Worm (Caenorhabditis elegans) whole organism, early embryonic: ENCODE data around the gene F25B4.7.
A peak's percentile ranks its signal among the peaks of the same experiment; 100 is the strongest.
"Not testable (repeated sequence)": the region's sequence is repeated elsewhere in the genome, so short reads cannot be mapped to it uniquely, and the experiment has no call there.

Source experiments
- B0310.2 ChIP-seq: sonication (generic microtip); optimal IDR thresholded peaks from 2 replicates; lab custom pipeline; 2016; ENCODE audit warnings: mild to moderate bottlenecking, missing genetic modification characterization, missing compliant biosample characterization
- F13C5.2 ChIP-seq: sonication (generic microtip); optimal IDR thresholded peaks from 2 replicates; lab custom pipeline; 2017; ENCODE audit warnings: mild to moderate bottlenecking, missing genetic modification characterization, inconsistent platforms, missing compliant biosample characterization
- aly-1 ChIP-seq: sonication (generic microtip); optimal IDR thresholded peaks from 2 replicates; lab custom pipeline; 2016; ENCODE audit warnings: missing genetic modification characterization, missing compliant biosample characterization
- ama-1 ChIP-seq: fragments of 150-350 bp; optimal IDR thresholded peaks from 2 replicates; lab custom pipeline; 2014
- ceh-13 ChIP-seq: fragments of 200-800 bp; sonication (Bioruptor generic); optimal IDR thresholded peaks from 2 replicates; lab custom pipeline; 2018; ENCODE audit warnings: mild to moderate bottlenecking, missing genetic modification characterization, missing compliant biosample characterization
- ceh-36 ChIP-seq: sonication (generic microtip); optimal IDR thresholded peaks from 2 replicates; lab custom pipeline; 2016; ENCODE audit warnings: missing genetic modification characterization, inconsistent platforms, missing compliant biosample characterization
- ets-7 ChIP-seq: sonication (generic microtip); optimal IDR thresholded peaks from 2 replicates; lab custom pipeline; 2016; ENCODE audit warnings: missing genotype, missing genetic modification characterization, missing compliant biosample characterization
- flt-1 ChIP-seq: fragments of 200-800 bp; sonication (Bioruptor generic); IDR thresholded peaks from 2 replicates; pipeline ENCODE4 v1.3.6; 2022; ENCODE audit warnings: missing genetic modification characterization, missing compliant biosample characterization
- hmbx-1 ChIP-seq: sonication (generic microtip); optimal IDR thresholded peaks from 2 replicates; lab custom pipeline; 2016; ENCODE audit warnings: mild to moderate bottlenecking, missing genetic modification characterization, missing compliant biosample characterization
- hmg-4 ChIP-seq: fragments of 200-800 bp; sonication (Bioruptor generic); optimal IDR thresholded peaks from 2 replicates; lab custom pipeline; 2018; ENCODE audit warnings: mild to moderate bottlenecking, missing genetic modification characterization, missing compliant biosample characterization
- hnd-1 ChIP-seq: sonication (generic microtip); optimal IDR thresholded peaks from 2 replicates; lab custom pipeline; 2016; ENCODE audit warnings: missing genetic modification characterization, missing compliant biosample characterization
- pes-1 ChIP-seq: fragments of 200-800 bp; sonication (Bioruptor generic); IDR thresholded peaks from 2 replicates; pipeline ENCODE4 v1.3.6; 2022; ENCODE audit warnings: missing genetic modification reagents, missing genetic modification characterization, missing compliant biosample characterization
- scrt-1 ChIP-seq: fragments of 200-800 bp; sonication (Bioruptor generic); IDR thresholded peaks from 2 replicates; pipeline ENCODE4 v1.3.6; 2022; ENCODE audit warnings: missing genetic modification characterization, missing compliant biosample characterization
- sea-1 ChIP-seq: fragments of 200-800 bp; sonication (Bioruptor generic); conservative IDR thresholded peaks from 2 replicates; pipeline ENCODE4 v1.3.6; 2022; ENCODE audit warnings: missing genetic modification characterization, missing compliant biosample characterization
- tbx-11 ChIP-seq: fragments of 200-800 bp; sonication (Bioruptor generic); IDR thresholded peaks from 2 replicates; pipeline ENCODE4 v1.3.6; 2022; ENCODE audit warnings: missing genetic modification characterization, missing compliant biosample characterization
- tbx-37 ChIP-seq: fragments of 200-800 bp; sonication (Bioruptor generic); conservative IDR thresholded peaks from 2 replicates; pipeline ENCODE4 v1.3.6; 2022; ENCODE audit warnings: missing genetic modification reagents, missing genetic modification characterization, missing compliant biosample characterization
- tra-4 ChIP-seq: sonication (generic microtip); optimal IDR thresholded peaks from 2 replicates; lab custom pipeline; 2017; ENCODE audit warnings: missing genetic modification characterization, missing compliant biosample characterization

Gene F25B4.7

DNA sequence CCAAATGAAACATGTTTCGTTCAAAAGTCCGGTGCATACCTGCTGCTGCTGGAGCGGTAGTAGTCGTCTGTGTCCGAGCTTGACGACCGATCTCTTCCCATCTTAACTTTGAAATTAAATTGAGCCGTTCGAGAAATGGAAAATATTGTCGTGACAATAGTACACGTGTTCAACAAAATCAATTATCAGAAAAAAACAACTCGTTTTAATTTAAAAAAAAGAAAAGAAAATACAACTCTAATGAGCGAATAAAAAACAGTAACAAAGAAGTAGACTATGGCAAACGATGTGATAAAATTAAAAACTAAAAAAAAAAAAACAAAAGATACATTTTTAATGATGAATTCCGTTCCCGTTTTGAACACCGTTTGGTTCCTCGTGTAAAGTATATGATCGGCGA, 4.5 kb downstream of the F25B4.7 start, which contains the start of gene prp-39:
Gene prp-39 (minus strand): TSS at position 101 of the 400 bp plus-strand sequence.
- TF ChIP-seq hmg-4 (GFP tag; lab: Kevin White, UChicago), result no peak
- TF ChIP-seq aly-1 (tag; lab: Kevin White, UChicago), result no peak
- TF ChIP-seq ama-1 (lab: Kevin White, UChicago), result no peak
- TF ChIP-seq ets-7 (tag; lab: Kevin White, UChicago), result no peak
- TF ChIP-seq hmbx-1, result no peak
- TF ChIP-seq ceh-13, result no peak

DNA sequence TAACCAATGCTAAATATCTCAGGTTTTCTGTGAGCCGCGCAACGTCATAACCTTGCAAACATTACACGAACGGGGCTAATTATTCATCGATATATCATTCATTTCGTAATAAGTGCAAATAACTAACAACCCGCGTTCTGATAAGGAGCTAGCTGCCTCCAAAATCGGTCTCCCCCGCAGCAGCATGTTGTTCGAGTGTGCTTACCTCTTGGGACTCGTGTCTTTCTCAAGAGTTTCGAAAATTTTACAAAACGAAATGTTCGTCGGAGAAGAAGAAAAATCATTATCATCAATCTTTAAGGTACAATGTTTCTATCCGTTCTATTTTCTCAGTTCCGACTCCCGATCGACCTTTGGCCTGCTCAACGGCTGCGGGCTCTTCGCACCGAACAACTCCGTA, 9.1 kb downstream of the F25B4.7 start:
- TF ChIP-seq scrt-1, result no peak
- no peak for TF ChIP-seq sea-1 (GFP tag; lab: Robert Waterston, UW)
- TF ChIP-seq tbx-11 (GFP tag; lab: Robert Waterston, UW), result no peak

ce11 chrV:5676011-5676410, 11.0 kb downstream of the F25B4.7 start, which contains the start of gene pqn-13:
Gene pqn-13, minus strand, starts transcription at chrV:5676111.
- TF ChIP-seq hnd-1 (no peak), tbx-11 (GFP tag; lab: Robert Waterston, UW) (no peak), flt-1 (GFP tag; lab: Robert Waterston, UW) (no peak), hmbx-1 (no peak), scrt-1 (no peak), pes-1 (GFP tag; lab: Robert Waterston, UW) (no peak), B0310.2 (tag; lab: Kevin White, UChicago) (no peak), ceh-13 (no peak), sea-1 (GFP tag; lab: Robert Waterston, UW) (no peak), tbx-37 (GFP tag; lab: Robert Waterston, UW) (no peak), ets-7 (tag; lab: Kevin White, UChicago) (no peak), F13C5.2 (tag; lab: Kevin White, UChicago) (no peak), ama-1 (lab: Kevin White, UChicago) (no peak), aly-1 (tag; lab: Kevin White, UChicago) (no peak), ceh-36 (tag; lab: Kevin White, UChicago) (no peak), tra-4 (no peak), hmg-4 (GFP tag; lab: Kevin White, UChicago) (no peak)

DNA sequence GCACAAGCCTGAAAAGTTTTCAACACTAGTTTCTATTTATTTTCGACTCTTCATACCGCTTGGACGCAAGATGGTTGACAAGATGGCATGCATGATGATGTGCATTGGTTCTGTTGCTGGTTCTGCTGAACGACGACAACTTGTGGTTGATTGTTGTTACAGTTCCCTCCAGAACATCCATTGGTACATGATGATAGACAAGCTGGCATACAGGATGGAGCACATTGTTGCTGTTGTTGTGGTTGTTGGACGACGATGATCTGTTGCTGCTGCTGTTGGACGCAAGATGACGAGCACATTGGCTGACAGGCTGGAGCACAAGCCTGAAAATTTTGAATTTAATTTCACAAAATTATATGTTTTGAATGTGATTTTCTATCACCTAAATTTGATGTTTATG, 14.8 kb downstream of the F25B4.7 start:
- no peak for TF ChIP-seq hnd-1
- TF ChIP-seq sea-1 (GFP tag; lab: Robert Waterston, UW), result no peak
- TF ChIP-seq F13C5.2 (tag; lab: Kevin White, UChicago), result no peak
- no peak for TF ChIP-seq B0310.2 (tag; lab: Kevin White, UChicago)
- TF ChIP-seq ceh-36 (tag; lab: Kevin White, UChicago), result no peak
- TF ChIP-seq ama-1 (lab: Kevin White, UChicago), result no peak
- no peak for TF ChIP-seq ceh-13
- TF ChIP-seq ets-7 (tag; lab: Kevin White, UChicago), result no peak
- no peak for TF ChIP-seq tbx-11 (GFP tag; lab: Robert Waterston, UW)
- TF ChIP-seq hmg-4 (GFP tag; lab: Kevin White, UChicago), result no peak
- TF ChIP-seq tbx-37 (GFP tag; lab: Robert Waterston, UW), result no peak
- no peak for TF ChIP-seq tra-4
- TF ChIP-seq pes-1 (GFP tag; lab: Robert Waterston, UW), result no peak
- no peak for TF ChIP-seq hmbx-1
- TF ChIP-seq flt-1 (GFP tag; lab: Robert Waterston, UW), result no peak

- TF ChIP-seq flt-1 (GFP tag; lab: Robert Waterston, UW) (no peak), tbx-11 (GFP tag; lab: Robert Waterston, UW) (no peak), sea-1 (GFP tag; lab: Robert Waterston, UW) (no peak), F13C5.2 (tag; lab: Kevin White, UChicago) (no peak), ama-1 (lab: Kevin White, UChicago) (no peak), ceh-36 (tag; lab: Kevin White, UChicago) (no peak), tra-4 (no peak)
Measured at ce11 chrV:5668968-5669367, 18.1 kb downstream of the F25B4.7 start.

DNA sequence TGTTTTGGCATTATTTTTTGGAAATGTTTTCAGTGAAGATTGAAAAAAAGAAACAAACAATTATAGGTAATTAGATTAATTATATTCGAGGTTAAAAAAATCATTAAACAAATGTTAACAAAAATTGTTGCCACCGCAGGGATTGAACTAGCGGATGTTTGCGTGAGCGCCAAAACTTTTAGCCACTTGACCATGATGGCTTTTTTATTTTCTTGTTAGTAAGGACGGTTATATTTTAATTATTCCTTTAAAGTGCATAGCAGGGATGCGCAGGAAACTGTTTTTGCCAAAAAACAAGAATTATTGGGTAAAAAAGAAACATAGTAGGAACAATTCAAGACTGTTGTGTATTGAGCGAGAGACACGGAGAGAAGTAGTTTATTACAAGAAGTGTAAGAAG, 19.7 kb downstream of the F25B4.7 start:
- TF ChIP-seq hmbx-1 (no peak), B0310.2 (tag; lab: Kevin White, UChicago) (no peak), ceh-36 (tag; lab: Kevin White, UChicago) (no peak), pes-1 (GFP tag; lab: Robert Waterston, UW) (peak; percentile 29; the same call in 1 of the 2 replicates)

- TF ChIP-seq ceh-36 (tag; lab: Kevin White, UChicago) (no peak), F13C5.2 (tag; lab: Kevin White, UChicago) (no peak)
Measured at ce11 chrV:5666036-5666729, 20.8 kb downstream of the F25B4.7 start, which contains the start of gene C14C11.7. Gene C14C11.7, minus strand, starts transcription at chrV:5666086.

ce11 chrV:5663317-5663716, 23.7 kb downstream of the F25B4.7 start, which contains the start of gene C14C11.1:
Gene C14C11.1, plus strand, starts transcription at chrV:5663617.
- not testable (repeated sequence) for TF ChIP-seq aly-1 (tag; lab: Kevin White, UChicago); ceh-36 (tag; lab: Kevin White, UChicago); ama-1 (lab: Kevin White, UChicago)
